Fruit fly (Drosophila melanogaster): ENCODE measurements around the gene CG31676.

The CG31676 gene

DNA sequence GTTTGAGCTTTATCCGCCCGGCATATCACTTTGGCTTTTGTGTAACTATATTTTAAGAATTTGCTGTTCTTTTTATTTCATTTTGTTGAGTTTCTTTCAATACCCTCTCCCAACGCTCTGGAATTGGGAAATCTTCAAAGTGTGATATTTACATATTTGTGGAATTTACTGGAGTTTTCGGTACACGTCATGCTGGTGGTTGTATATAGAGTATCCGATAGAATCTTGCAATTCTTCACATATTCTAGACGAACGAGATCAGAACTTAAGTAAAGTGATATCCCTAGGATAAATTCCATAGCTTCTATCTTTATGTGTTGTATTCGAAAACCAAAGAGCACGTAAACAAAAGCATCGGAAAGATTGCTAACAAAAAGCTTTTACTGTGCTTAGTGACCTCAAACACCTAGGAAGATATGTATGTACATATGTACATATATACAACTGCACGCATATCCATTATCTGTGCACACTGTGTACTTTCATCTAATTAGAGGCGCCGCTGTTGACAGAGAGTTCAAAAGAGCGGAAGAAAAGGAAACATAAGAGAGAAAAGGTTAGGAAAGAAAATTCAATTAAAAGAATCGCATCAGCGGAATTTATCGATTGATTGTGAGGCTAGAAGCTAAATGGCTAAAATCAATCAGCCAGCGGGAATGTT is 56.3 kb downstream of the CG31676 start (continued):
- TF ChIP-seq row (GFP tag; IDR thresholded peaks at IDR 0.05): peak; percentile 21; the same call in 1 of the 3 replicates
- TF ChIP-seq BEAF-32 (GFP tag; optimal IDR thresholded peaks at IDR 0.05): no peak
- TF ChIP-seq MBD-R2 (GFP tag; IDR thresholded peaks at IDR 0.05): no peak
- TF ChIP-seq unpg (GFP tag; optimal IDR thresholded peaks at IDR 0.05): peak; percentile 49
- TF ChIP-seq CG10654 (GFP tag; optimal IDR thresholded peaks at IDR 0.05): no peak
- no peak for TF ChIP-seq Deaf1 (tag; optimal IDR thresholded peaks at IDR 0.05)
- TF ChIP-seq E2f2 (GFP tag; IDR thresholded peaks at IDR 0.05): 0 out of 2 replicates have a peak, but pooled peaks have one; percentile 33
- no peak for TF ChIP-seq NFAT (GFP tag; IDR thresholded peaks at IDR 0.05)
- no peak for TF ChIP-seq CG2116 (GFP tag; optimal IDR thresholded peaks at IDR 0.05)
- peak; percentile 7 for TF ChIP-seq kay (GFP tag; optimal IDR thresholded peaks at IDR 0.05)
- peak; percentile 40 for TF ChIP-seq CG10543 (GFP tag; optimal IDR thresholded peaks at IDR 0.05)
- TF ChIP-seq CG4328 (GFP tag; optimal IDR thresholded peaks at IDR 0.05): peak; percentile 61
- no peak for TF ChIP-seq CkIIα-i1 (GFP tag; IDR thresholded peaks at IDR 0.05)
- TF ChIP-seq Spps (tag; optimal IDR thresholded peaks at IDR 0.05): peak; percentile 42
- peak in 1 of 2 experiments; percentile 75 for TF ChIP-seq Hr78 (GFP tag; optimal IDR thresholded peaks at IDR 0.05)
- TF ChIP-seq CG3847 (GFP tag; IDR thresholded peaks at IDR 0.05): no peak
- TF ChIP-seq gcm2 (GFP tag; optimal IDR thresholded peaks at IDR 0.05): no peak
- peak; percentile 4 for TF ChIP-seq CG17829 (tag; optimal IDR thresholded peaks at IDR 0.05)
- no peak for TF ChIP-seq Bdp1 (GFP tag; optimal IDR thresholded peaks at IDR 0.05)
- peak; percentile 93 for TF ChIP-seq CG17912 (GFP tag; optimal IDR thresholded peaks at IDR 0.05)
- TF ChIP-seq hkb (optimal IDR thresholded peaks at IDR 0.05): no peak
- peak; percentile 46; the same call in 1 of the 2 replicates for TF ChIP-seq hkb (GFP tag; IDR thresholded peaks at IDR 0.05)
- TF ChIP-seq odd (GFP tag; optimal IDR thresholded peaks at IDR 0.05): peak; percentile 53
- no peak for TF ChIP-seq CG10274 (GFP tag; optimal IDR thresholded peaks at IDR 0.05)
- TF ChIP-seq Sry-δ (GFP tag; optimal IDR thresholded peaks at IDR 0.05): no peak
- no peak for TF ChIP-seq CG8765 (GFP tag; IDR thresholded peaks at IDR 0.05)
- no peak for TF ChIP-seq zen (tag; optimal IDR thresholded peaks at IDR 0.05)
- TF ChIP-seq CG13123 (GFP tag; optimal IDR thresholded peaks at IDR 0.05): peak; percentile 16
- peak; percentile 87 for TF ChIP-seq CG7987 (GFP tag; optimal IDR thresholded peaks at IDR 0.05)
- TF ChIP-seq CG10209 (GFP tag; optimal IDR thresholded peaks at IDR 0.05): peak; percentile 27
- TF ChIP-seq CG18476 (GFP tag; optimal IDR thresholded peaks at IDR 0.05): peak; percentile 11
- 0 out of 3 replicates have a peak, but pooled peaks have one; percentile 37 for TF ChIP-seq C15 (GFP tag; IDR thresholded peaks at IDR 0.05)
- peak; percentile 69 for TF ChIP-seq CrebB (tag; optimal IDR thresholded peaks at IDR 0.05)
- TF ChIP-seq btn (GFP tag; optimal IDR thresholded peaks at IDR 0.05): peak; percentile 9
- peak; percentile 13 for TF ChIP-seq salm (tag; optimal IDR thresholded peaks at IDR 0.05)
- peak; percentile 84 for TF ChIP-seq ci (GFP tag; IDR thresholded peaks at IDR 0.05)
- peak; percentile 54 for TF ChIP-seq CG33557 (GFP tag; optimal IDR thresholded peaks at IDR 0.05)
- TF ChIP-seq gt (GFP tag; IDR thresholded peaks at IDR 0.05): no peak
- peak; percentile 62; the same call in 2 of the 3 replicates for TF ChIP-seq so (GFP tag; IDR thresholded peaks at IDR 0.05)
- TF ChIP-seq CG11398 (GFP tag; optimal IDR thresholded peaks at IDR 0.05): peak; percentile 13
- peak; percentile 26 for TF ChIP-seq CG33213 (GFP tag; optimal IDR thresholded peaks at IDR 0.05)
- no peak for TF ChIP-seq cas (GFP tag; IDR thresholded peaks at IDR 0.05)
- no peak for TF ChIP-seq zf30C (GFP tag; optimal IDR thresholded peaks at IDR 0.05)
- TF ChIP-seq HLHmδ (GFP tag; optimal IDR thresholded peaks at IDR 0.05): peak; percentile 73
- no peak for TF ChIP-seq CG42726 (GFP tag; IDR thresholded peaks at IDR 0.05; ENCODE audit: partially characterized antibody)
- TF ChIP-seq CG16863 (GFP tag; optimal IDR thresholded peaks at IDR 0.05): no peak
- TF ChIP-seq D19A (tag; optimal IDR thresholded peaks at IDR 0.05): peak; percentile 57
- TF ChIP-seq Optix (GFP tag; IDR thresholded peaks at IDR 0.05): 0 out of 3 replicates have a peak, but pooled peaks have one; percentile 5
- TF ChIP-seq CG5180 (GFP tag; optimal IDR thresholded peaks at IDR 0.05): peak; percentile 72
- peak; percentile 13 for TF ChIP-seq CG15514 (GFP tag; optimal IDR thresholded peaks at IDR 0.05)

Measured in whole organism, embryonic.